Worm (Caenorhabditis elegans) whole organism, L4/young adult: Measurements from ENCODE around the gene kvs-5.

ENCODE experiments used
- W03F9.2 ChIP-seq: fragments of 150-350 bp; optimal IDR thresholded peaks from 2 replicates; lab custom pipeline; 2014; ENCODE audit warnings: missing biosample characterization, missing genetic modification characterization
- dao-5 ChIP-seq: sonication (generic microtip); optimal IDR thresholded peaks from 2 replicates; lab custom pipeline; 2016; ENCODE audit warnings: missing genotype, missing genetic modification characterization, moderate library complexity, missing compliant biosample characterization
- him-1 ChIP-seq: sonication (generic microtip); optimal IDR thresholded peaks from 2 replicates; lab custom pipeline; 2016; ENCODE audit warnings: missing genotype, missing genetic modification reagents, missing genetic modification characterization, missing compliant biosample characterization

- no peak for TF ChIP-seq W03F9.2 (tag; lab: Kevin White, UChicago)
- no peak for TF ChIP-seq him-1 (tag; lab: Kevin White, UChicago)
- TF ChIP-seq dao-5 (tag; lab: Kevin White, UChicago): no peak
Observed at ce11 chrIV:719351-719750, 17.2 kb upstream of the kvs-5 start, which contains the start of gene Y55F3C.10.
